Worm (Caenorhabditis elegans) whole organism, young adult: ENCODE data around the gene Y54G11A.19.
A peak's percentile ranks its signal among the peaks of the same experiment; 100 is the strongest.

ENCODE experiments used
- B0019.2 ChIP-seq: fragments of 200-800 bp; sonication (Bioruptor generic); conservative IDR thresholded peaks from 2 replicates; pipeline ENCODE4 v1.3.6; 2022; ENCODE audit warnings: missing genetic modification reagents, missing genetic modification characterization, missing compliant biosample characterization
- B0035.1 ChIP-seq: sonication (generic microtip); optimal IDR thresholded peaks from 2 replicates; lab custom pipeline; 2016; ENCODE audit warnings: missing genetic modification characterization, mild to moderate bottlenecking, missing compliant biosample characterization, missing genotype, missing genetic modification reagents
- C06A6.2 ChIP-seq: fragments of 200-800 bp; sonication (Bioruptor generic); conservative IDR thresholded peaks from 2 replicates; pipeline ENCODE4 v1.3.6; 2022; ENCODE audit warnings: missing genetic modification characterization, missing compliant biosample characterization
- C17E4.6 ChIP-seq: fragments of 200-800 bp; sonication (Bioruptor generic); IDR thresholded peaks from 2 replicates; pipeline ENCODE4 v1.3.6; 2022; ENCODE audit warnings: missing genetic modification reagents, missing genetic modification characterization, missing compliant biosample characterization
- D2030.7 ChIP-seq: fragments of 200-800 bp; sonication (Bioruptor generic); IDR thresholded peaks from 2 replicates; pipeline ENCODE4 v1.3.6; 2022; ENCODE audit warnings: missing genetic modification reagents, missing genetic modification characterization, missing compliant biosample characterization
- F22D6.2 ChIP-seq: sonication (generic microtip); optimal IDR thresholded peaks from 2 replicates; lab custom pipeline; 2016; ENCODE audit warnings: mild to moderate bottlenecking, missing genetic modification characterization, missing compliant biosample characterization
- F37B4.10 ChIP-seq: fragments of 200-800 bp; sonication (Bioruptor generic); IDR thresholded peaks from 2 replicates; pipeline ENCODE4 v1.3.6; 2022; ENCODE audit warnings: missing genetic modification characterization, missing compliant biosample characterization
- F39B2.1 ChIP-seq: fragments of 200-800 bp; sonication (Bioruptor generic); IDR thresholded peaks from 2 replicates; pipeline ENCODE4 v1.3.6; 2022; ENCODE audit warnings: missing genetic modification reagents, missing genetic modification characterization, missing compliant biosample characterization
- F52B5.7 ChIP-seq: sonication (generic microtip); optimal IDR thresholded peaks from 2 replicates; lab custom pipeline; 2016; ENCODE audit warnings: mild to moderate bottlenecking, missing genetic modification characterization, missing compliant biosample characterization
- F55B11.4 ChIP-seq: sonication (generic microtip); optimal IDR thresholded peaks from 2 replicates; lab custom pipeline; 2016; ENCODE audit warnings: missing compliant biosample characterization, missing genetic modification characterization, borderline replicate concordance; ENCODE audit not compliant: insufficient read depth
- K12H6.12 ChIP-seq: fragments of 200-800 bp; sonication (Bioruptor generic); optimal IDR thresholded peaks from 2 replicates; lab custom pipeline; 2018; ENCODE audit warnings: mild to moderate bottlenecking, missing genetic modification characterization, missing compliant biosample characterization
- Y56A3A.18 ChIP-seq: fragments of 200-800 bp; sonication (Bioruptor generic); IDR thresholded peaks from 2 replicates; pipeline ENCODE4 v1.3.6; 2022; ENCODE audit warnings: missing genetic modification reagents, missing genetic modification characterization, missing compliant biosample characterization
- Y95B8A.8 ChIP-seq: fragments of 200-800 bp; sonication (Bioruptor generic); IDR thresholded peaks from 2 replicates; pipeline ENCODE4 v1.3.6; 2022; ENCODE audit warnings: missing genetic modification reagents, missing genetic modification characterization, missing compliant biosample characterization
- atf-7 ChIP-seq: sonication (generic microtip); optimal IDR thresholded peaks from 2 replicates; lab custom pipeline; 2017; ENCODE audit warnings: mild to moderate bottlenecking, missing genetic modification characterization, missing compliant biosample characterization
- attf-3 ChIP-seq: fragments of 200-800 bp; sonication (Bioruptor generic); conservative IDR thresholded peaks from 2 replicates; pipeline ENCODE4 v1.3.6; 2022; ENCODE audit warnings: missing genetic modification reagents, missing genetic modification characterization, missing compliant biosample characterization
- bed-1 ChIP-seq: fragments of 200-800 bp; sonication (Bioruptor generic); IDR thresholded peaks from 2 replicates; pipeline ENCODE4 v1.3.6; 2022; ENCODE audit warnings: missing genetic modification reagents, missing genetic modification characterization, missing compliant biosample characterization
- cebp-1 ChIP-seq, 2 experiments: fragments of 200-800 bp in 1 of 2; sonication (Bioruptor generic) in 1 of 2; sonication (generic microtip) in 1 of 2; IDR thresholded peaks in 1 of 2; optimal IDR thresholded peaks in 1 of 2; 2 replicates each; pipeline versions ENCODE4 v1.3.6 to Lab custom; 2017 to 2022; ENCODE audit warnings: missing compliant biosample characterization in 2 of 2, missing genetic modification characterization in 2 of 2, mild to moderate bottlenecking in 1 of 2, missing genetic modification reagents in 1 of 2, moderate library complexity in 1 of 2
- cebp-2 ChIP-seq: fragments of 200-800 bp; sonication (Bioruptor generic); IDR thresholded peaks from 2 replicates; pipeline ENCODE4 v1.3.6; 2022; ENCODE audit warnings: missing genetic modification characterization, missing compliant biosample characterization
- ceh-100 ChIP-seq: fragments of 200-800 bp; sonication (Bioruptor generic); IDR thresholded peaks from 2 replicates; pipeline ENCODE4 v1.3.6; 2022; ENCODE audit warnings: missing genetic modification reagents, missing genetic modification characterization, missing compliant biosample characterization
- ceh-27 ChIP-seq: fragments of 200-800 bp; sonication (Bioruptor generic); optimal IDR thresholded peaks from 2 replicates; lab custom pipeline; 2018; ENCODE audit warnings: mild to moderate bottlenecking, missing genetic modification characterization, moderate library complexity, missing compliant biosample characterization
- ceh-40 ChIP-seq: fragments of 200-800 bp; sonication (Bioruptor generic); IDR thresholded peaks from 2 replicates; pipeline ENCODE4 v1.3.6; 2022; ENCODE audit warnings: missing genetic modification characterization, missing compliant biosample characterization
- ceh-58 ChIP-seq: fragments of 200-800 bp; sonication (Bioruptor generic); IDR thresholded peaks from 2 replicates; pipeline ENCODE4 v1.3.6; 2022; ENCODE audit warnings: missing genetic modification characterization, missing compliant biosample characterization
- ceh-79 ChIP-seq: sonication (generic microtip); optimal IDR thresholded peaks from 2 replicates; lab custom pipeline; 2017; ENCODE audit warnings: mild to moderate bottlenecking, missing genetic modification characterization, missing compliant biosample characterization
- ceh-91 ChIP-seq: fragments of 200-800 bp; sonication (Bioruptor generic); IDR thresholded peaks from 2 replicates; pipeline ENCODE4 v1.3.6; 2022; ENCODE audit warnings: missing genetic modification reagents, missing genetic modification characterization, missing compliant biosample characterization
- chd-7 ChIP-seq: sonication (generic microtip); optimal IDR thresholded peaks from 2 replicates; lab custom pipeline; 2016; ENCODE audit warnings: mild to moderate bottlenecking, missing genetic modification characterization, moderate library complexity, missing compliant biosample characterization
- dox-1 ChIP-seq: fragments of 200-800 bp; sonication (Bioruptor generic); IDR thresholded peaks from 2 replicates; pipeline ENCODE4 v1.3.6; 2022; ENCODE audit warnings: missing genetic modification reagents, missing genetic modification characterization, missing compliant biosample characterization
- ekl-4 ChIP-seq: fragments of 200-800 bp; sonication (Bioruptor generic); IDR thresholded peaks from 2 replicates; pipeline ENCODE4 v1.3.6; 2022; ENCODE audit warnings: missing genetic modification reagents, missing genetic modification characterization, missing compliant biosample characterization
- hlh-12 ChIP-seq: sonication (generic microtip); optimal IDR thresholded peaks from 2 replicates; lab custom pipeline; 2016; ENCODE audit warnings: missing genetic modification characterization, missing compliant biosample characterization
- hmg-1.2 ChIP-seq: fragments of 200-800 bp; sonication (Bioruptor generic); IDR thresholded peaks from 2 replicates; pipeline ENCODE4 v1.3.6; 2022; ENCODE audit warnings: missing genetic modification reagents, missing genetic modification characterization, missing compliant biosample characterization
- hrde-1 ChIP-seq: sonication (generic microtip); optimal IDR thresholded peaks from 2 replicates; lab custom pipeline; 2016; ENCODE audit warnings: missing genetic modification characterization, mild to moderate bottlenecking, missing compliant biosample characterization, moderate library complexity, missing genotype, missing genetic modification reagents, borderline replicate concordance
- hsf-1 ChIP-seq: fragments of 200-800 bp; sonication (Bioruptor generic); IDR thresholded peaks from 2 replicates; pipeline ENCODE4 v1.3.6; 2022; ENCODE audit warnings: missing genetic modification reagents, missing genetic modification characterization, missing compliant biosample characterization
- let-526 ChIP-seq: fragments of 200-800 bp; sonication (Bioruptor generic); IDR thresholded peaks from 2 replicates; pipeline ENCODE4 v1.3.6; 2022; ENCODE audit warnings: missing genetic modification reagents, missing genetic modification characterization, missing compliant biosample characterization
- lir-1 ChIP-seq: fragments of 200-800 bp; sonication (Bioruptor generic); conservative IDR thresholded peaks from 2 replicates; pipeline ENCODE4 v1.3.6; 2022; ENCODE audit warnings: missing genetic modification reagents, missing genetic modification characterization, missing compliant biosample characterization
- lsy-27 ChIP-seq: sonication (generic microtip); optimal IDR thresholded peaks from 2 replicates; lab custom pipeline; 2017; ENCODE audit warnings: missing genetic modification characterization, mild to moderate bottlenecking, missing compliant biosample characterization, antibody characterized with exemption, missing genotype, borderline replicate concordance; ENCODE audit not compliant: insufficient read depth
- mcd-1 ChIP-seq: fragments of 200-800 bp; sonication (Bioruptor generic); IDR thresholded peaks from 2 replicates; pipeline ENCODE4 v1.3.6; 2022; ENCODE audit warnings: missing genetic modification reagents, missing genetic modification characterization, missing compliant biosample characterization
- mel-28 ChIP-seq: sonication (generic microtip); optimal IDR thresholded peaks from 2 replicates; lab custom pipeline; 2016; ENCODE audit warnings: borderline replicate concordance, mild to moderate bottlenecking, missing genetic modification characterization, missing compliant biosample characterization
- nhr-90 ChIP-seq: sonication (generic microtip); optimal IDR thresholded peaks from 2 replicates; lab custom pipeline; 2016; ENCODE audit warnings: missing genotype, mild to moderate bottlenecking, missing genetic modification characterization, missing compliant biosample characterization
- pha-4 ChIP-seq: fragments of 150-350 bp; sonication (generic microtip); optimal IDR thresholded peaks from 2 replicates; lab custom pipeline; 2014; ENCODE audit warnings: missing biosample characterization, missing genetic modification reagents, missing genetic modification characterization
- rcor-1 ChIP-seq: fragments of 200-800 bp; sonication (Bioruptor generic); IDR thresholded peaks from 2 replicates; pipeline ENCODE4 v1.3.6; 2022; ENCODE audit warnings: missing genetic modification reagents, missing genetic modification characterization, missing compliant biosample characterization
- repo-1 ChIP-seq: sonication (generic microtip); optimal IDR thresholded peaks from 2 replicates; lab custom pipeline; 2017; ENCODE audit warnings: mild to moderate bottlenecking, missing genetic modification characterization, missing compliant biosample characterization
- sdz-38 ChIP-seq: sonication (generic microtip); optimal IDR thresholded peaks from 2 replicates; lab custom pipeline; 2016; ENCODE audit warnings: missing genotype, missing genetic modification characterization, missing compliant biosample characterization
- sea-2 ChIP-seq: fragments of 200-800 bp; sonication (Bioruptor generic); IDR thresholded peaks from 2 replicates; pipeline ENCODE4 v1.3.6; 2022; ENCODE audit warnings: missing genetic modification characterization, missing compliant biosample characterization
- snpc-3.4 ChIP-seq: sonication (generic microtip); optimal IDR thresholded peaks from 2 replicates; lab custom pipeline; 2017; ENCODE audit warnings: missing genetic modification characterization, mild to moderate bottlenecking, missing compliant biosample characterization, antibody characterized with exemption, moderate library complexity, missing genotype, missing genetic modification reagents
- snpc-4 ChIP-seq, 5 experiments: fragments of 150-350 bp in 1 of 5; sonication (generic microtip) in 4 of 5; optimal IDR thresholded peaks; 2 replicates each; lab custom pipeline; 2014 to 2018; ENCODE audit warnings: missing genetic modification characterization in 5 of 5, missing biosample characterization in 3 of 5, antibody characterized with exemption in 2 of 5, mild to moderate bottlenecking in 2 of 5, missing compliant biosample characterization in 2 of 5, missing genotype in 2 of 5, moderate library complexity in 2 of 5, missing genetic modification reagents in 1 of 5
- somi-1 ChIP-seq: fragments of 200-800 bp; sonication (Bioruptor generic); optimal IDR thresholded peaks from 2 replicates; lab custom pipeline; 2018; ENCODE audit warnings: mild to moderate bottlenecking, missing genetic modification characterization, missing compliant biosample characterization
- tbx-9 ChIP-seq: sonication (generic microtip); optimal IDR thresholded peaks from 2 replicates; lab custom pipeline; 2016; ENCODE audit warnings: borderline replicate concordance, missing genetic modification characterization, inconsistent platforms, missing compliant biosample characterization
- ztf-25 ChIP-seq: fragments of 200-800 bp; sonication (Bioruptor generic); IDR thresholded peaks from 2 replicates; pipeline ENCODE4 v1.3.6; 2022; ENCODE audit warnings: missing genetic modification reagents, missing genetic modification characterization, missing compliant biosample characterization
- ztf-6 ChIP-seq: fragments of 200-800 bp; sonication (Bioruptor generic); IDR thresholded peaks from 2 replicates; pipeline ENCODE4 v1.3.6; 2022; ENCODE audit warnings: missing genetic modification reagents, missing genetic modification characterization, missing compliant biosample characterization

The Y54G11A.19 gene

DNA sequence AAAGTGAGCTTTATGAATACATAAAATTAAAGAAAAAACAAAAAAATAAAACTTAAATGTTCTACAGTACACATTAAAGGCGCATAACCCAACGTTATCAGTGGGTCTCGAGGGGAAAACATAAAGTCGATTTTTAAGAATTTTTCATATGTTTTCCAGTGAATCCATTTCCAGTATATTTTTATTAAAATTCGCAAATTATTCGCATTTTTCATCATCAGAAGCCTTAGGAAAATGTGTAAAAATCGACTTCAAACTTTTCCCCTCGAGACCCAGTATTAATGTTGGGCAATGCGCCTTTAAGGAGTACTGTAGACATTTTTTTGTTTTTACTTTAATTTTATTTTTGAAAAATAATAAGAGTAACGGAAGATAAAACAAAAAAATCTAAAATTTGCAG, 38.5 kb downstream of the Y54G11A.19 start (continued):
- TF ChIP-seq snpc-3.4 (peak; percentile 54), F22D6.2 (tag; lab: Kevin White, UChicago) (no peak), ztf-25 (GFP tag; lab: Robert Waterston, UW) (no peak), F39B2.1 (no peak), attf-3 (no peak), mcd-1 (peak; percentile 58), let-526 (GFP tag; lab: Robert Waterston, UW) (no peak), cebp-2 (no peak), rcor-1 (no peak), atf-7 (tag; lab: Kevin White, UChicago) (no peak), hmg-1.2 (GFP tag; lab: Robert Waterston, UW) (0 out of 2 replicates have a peak, but pooled peaks have one; percentile 15), ceh-79 (tag; lab: Kevin White, UChicago) (no peak), sdz-38 (tag; lab: Kevin White, UChicago) (no peak), B0035.1 (tag; lab: Kevin White, UChicago) (no peak), Y56A3A.18 (GFP tag; lab: Robert Waterston, UW) (no peak), hlh-12 (no peak), C17E4.6 (GFP tag; lab: Robert Waterston, UW) (no peak), somi-1 (no peak), ceh-91 (peak; percentile 81), B0019.2 (GFP tag; lab: Robert Waterston, UW) (no peak), F55B11.4 (tag; lab: Kevin White, UChicago) (no peak), bed-1 (GFP tag; lab: Robert Waterston, UW) (no peak), D2030.7 (GFP tag; lab: Robert Waterston, UW) (peak; percentile 74; the same call in 1 of the 2 replicates), lsy-27 (tag; lab: Kevin White, UChicago) (no peak), Y95B8A.8 (GFP tag; lab: Robert Waterston, UW) (no peak), ceh-58 (GFP tag; lab: Robert Waterston, UW) (no peak), lir-1 (GFP tag; lab: Robert Waterston, UW) (no peak), ceh-27 (no peak), repo-1 (tag; lab: Kevin White, UChicago) (no peak), ceh-100 (no peak), nhr-90 (tag; lab: Kevin White, UChicago) (no peak), cebp-1 (GFP tag; IDR thresholded peaks at IDR 0.05; lab: Robert Waterston, UW) (no peak), cebp-1 (tag; optimal IDR thresholded peaks at IDR 0.05; lab: Kevin White, UChicago) (no peak), tbx-9 (tag; lab: Kevin White, UChicago) (no peak), sea-2 (GFP tag; lab: Robert Waterston, UW) (no peak), K12H6.12 (no peak), F37B4.10 (GFP tag; lab: Robert Waterston, UW) (no peak), snpc-4 (GFP tag; optimal IDR thresholded peaks at IDR 0.05; lab: Kevin White, UChicago) (no peak), snpc-4 (tag; optimal IDR thresholded peaks at IDR 0.05; lab: Kevin White, UChicago) (peak in 2 of 4 experiments; percentile 10 to 24), ztf-6 (GFP tag; lab: Robert Waterston, UW) (no peak), mel-28 (tag; lab: Kevin White, UChicago) (no peak), F52B5.7 (tag; lab: Kevin White, UChicago) (no peak), hsf-1 (no peak), dox-1 (no peak; the same call in 1 of the 2 replicates), pha-4 (tag; lab: Kevin White, UChicago) (no peak), C06A6.2 (GFP tag; lab: Robert Waterston, UW) (no peak), ekl-4 (GFP tag; lab: Robert Waterston, UW) (0 out of 2 replicates have a peak, but pooled peaks have one; percentile 50), hrde-1 (tag; lab: Kevin White, UChicago) (no peak), chd-7 (tag; lab: Kevin White, UChicago) (no peak), ceh-40 (GFP tag; lab: Robert Waterston, UW) (no peak)
